Fruit fly (Drosophila melanogaster) whole organism, embryonic: Measurements from ENCODE around the gene Cpr67Fa1.

Source experiments
- Atf-2 ChIP-seq: fragments of 200-800 bp; sonication (Bioruptor generic); optimal IDR thresholded peaks from 2 replicates; lab custom pipeline; 2016; ENCODE audit warnings: missing biosample characterization, missing genetic modification characterization
- CG13287 ChIP-seq: fragments of 200-800 bp; sonication (Bioruptor generic); IDR thresholded peaks from 2 replicates; pipeline ENCODE4 v1.3.6; 2022; ENCODE audit warnings: missing biosample characterization, missing genetic modification characterization; ENCODE audit not compliant: partially characterized antibody
- CG13894 ChIP-seq: fragments of 200-800 bp; sonication (Bioruptor generic); optimal IDR thresholded peaks from 3 replicates; lab custom pipeline; 2018; ENCODE audit warnings: missing biosample characterization, mild to moderate bottlenecking, missing genetic modification characterization, moderate library complexity
- CG14441 ChIP-seq: fragments of 200-800 bp; sonication (Bioruptor generic); IDR thresholded peaks from 2 replicates; pipeline ENCODE4 v1.3.6; 2022; ENCODE audit warnings: missing biosample characterization, missing genetic modification characterization
- CG15479 ChIP-seq: fragments of 200-800 bp; sonication (Bioruptor generic); optimal IDR thresholded peaks from 3 replicates; lab custom pipeline; 2019; ENCODE audit warnings: missing biosample characterization, mild to moderate bottlenecking, missing genetic modification characterization, moderate library complexity
- CG15514 ChIP-seq: fragments of 200-800 bp; sonication (Bioruptor generic); optimal IDR thresholded peaks from 3 replicates; lab custom pipeline; 2017; ENCODE audit warnings: missing biosample characterization, missing genetic modification characterization, mild to moderate bottlenecking, moderate library complexity, missing genetic modification reagents
- CG17359 ChIP-seq: fragments of 200-800 bp; sonication (Bioruptor generic); optimal IDR thresholded peaks from 3 replicates; lab custom pipeline; 2018; ENCODE audit warnings: missing biosample characterization, mild to moderate bottlenecking, missing genetic modification characterization, moderate library complexity
- CG1792 ChIP-seq: fragments of 200-800 bp; sonication (Bioruptor generic); optimal IDR thresholded peaks from 2 replicates; lab custom pipeline; 2016; ENCODE audit warnings: missing biosample characterization, missing genetic modification characterization
- CG2712 ChIP-seq: fragments of 200-800 bp; optimal IDR thresholded peaks from 3 replicates; lab custom pipeline; 2019; ENCODE audit warnings: missing biosample characterization, mild to moderate bottlenecking, missing genetic modification characterization, moderate library complexity
- CG31441 ChIP-seq: fragments of 200-800 bp; sonication (Bioruptor generic); IDR thresholded peaks from 2 replicates; pipeline ENCODE4 v1.3.6; 2022; ENCODE audit warnings: missing biosample characterization, missing genetic modification characterization
- CG33557 ChIP-seq: fragments of 200-800 bp; sonication (Bioruptor generic); optimal IDR thresholded peaks from 2 replicates; lab custom pipeline; 2019; ENCODE audit warnings: missing biosample characterization, mild to moderate bottlenecking, missing genetic modification characterization, moderate library complexity
- CG4282 ChIP-seq: fragments of 200-800 bp; sonication (Bioruptor generic); optimal IDR thresholded peaks from 2 replicates; lab custom pipeline; 2016; ENCODE audit warnings: missing biosample characterization, missing genetic modification characterization
- CG7556 ChIP-seq: fragments of 200-800 bp; sonication (Bioruptor generic); optimal IDR thresholded peaks from 2 replicates; lab custom pipeline; 2017; ENCODE audit warnings: missing biosample characterization, mild to moderate bottlenecking, missing genetic modification characterization
- CG8924 ChIP-seq: fragments of 200-800 bp; optimal IDR thresholded peaks from 3 replicates; lab custom pipeline; 2019; ENCODE audit warnings: missing biosample characterization, mild to moderate bottlenecking, missing genetic modification characterization, moderate library complexity
- ERR ChIP-seq: fragments of 200-800 bp; sonication (Bioruptor generic); optimal IDR thresholded peaks from 2 replicates; lab custom pipeline; 2016; ENCODE audit warnings: missing biosample characterization, missing genetic modification characterization
- Stat92E ChIP-seq, 3 experiments: fragments of >200 bp in 2 of 3; fragments of 200-800 bp in 1 of 3; sonication (Bioruptor generic) in 1 of 3; optimal IDR thresholded peaks; 2 replicates each; lab custom pipeline; 2017 to 2019; ENCODE audit warnings: missing biosample characterization in 3 of 3, missing genetic modification characterization in 3 of 3, mild to moderate bottlenecking in 1 of 3, moderate library complexity in 1 of 3
- Trl ChIP-seq, 3 experiments: fragments of >200 bp in 2 of 3; fragments of 200-800 bp in 1 of 3; sonication (Bioruptor generic) in 1 of 3; optimal IDR thresholded peaks; 2 replicates in 1 of 3; 3 replicates in 2 of 3; lab custom pipeline; 2016 to 2017; ENCODE audit warnings: missing biosample characterization in 1 of 3, missing genetic modification characterization in 1 of 3
- Xrp1 ChIP-seq: fragments of 200-800 bp; sonication (Bioruptor generic); IDR thresholded peaks from 2 replicates; pipeline ENCODE4 v1.3.6; 2022; ENCODE audit warnings: missing biosample characterization, missing genetic modification characterization
- YL-1 ChIP-seq: fragments of 200-800 bp; sonication (Bioruptor generic); optimal IDR thresholded peaks from 3 replicates; lab custom pipeline; 2017; ENCODE audit warnings: missing biosample characterization, mild to moderate bottlenecking, missing genetic modification characterization
- abd-A ChIP-seq: fragments of 200-800 bp; sonication (Bioruptor generic); optimal IDR thresholded peaks from 3 replicates; lab custom pipeline; 2019; ENCODE audit warnings: missing biosample characterization, mild to moderate bottlenecking, missing genetic modification characterization, moderate library complexity
- chm ChIP-seq: fragments of 200-800 bp; sonication (Bioruptor generic); IDR thresholded peaks from 2 replicates; pipeline ENCODE4 v1.3.6; 2022; ENCODE audit warnings: missing biosample characterization, missing genetic modification characterization
- chn ChIP-seq: fragments of 200-800 bp; sonication (Bioruptor generic); optimal IDR thresholded peaks from 2 replicates; lab custom pipeline; 2016; ENCODE audit warnings: missing biosample characterization, missing genetic modification characterization
- corto ChIP-seq: fragments of 200-800 bp; sonication (Bioruptor generic); optimal IDR thresholded peaks from 2 replicates; lab custom pipeline; 2016; ENCODE audit warnings: missing biosample characterization, mild to moderate bottlenecking, missing genetic modification characterization, moderate library complexity
- crol ChIP-seq: fragments of 200-800 bp; sonication (Bioruptor generic); IDR thresholded peaks from 2 replicates; pipeline ENCODE4 v1.3.6; 2022; ENCODE audit warnings: missing biosample characterization, missing genetic modification characterization
- da ChIP-seq: fragments of 200-800 bp; sonication (Bioruptor generic); optimal IDR thresholded peaks from 2 replicates; lab custom pipeline; 2016; ENCODE audit warnings: missing biosample characterization, missing genetic modification characterization
- gcm ChIP-seq: fragments of 200-800 bp; sonication (Bioruptor generic); optimal IDR thresholded peaks from 2 replicates; lab custom pipeline; 2019; ENCODE audit warnings: missing biosample characterization, mild to moderate bottlenecking, missing genetic modification characterization, moderate library complexity
- gfzf ChIP-seq: fragments of 200-800 bp; sonication (Bioruptor generic); optimal IDR thresholded peaks from 2 replicates; lab custom pipeline; 2016; ENCODE audit warnings: missing biosample characterization, mild to moderate bottlenecking, missing genetic modification characterization, moderate library complexity
- her ChIP-seq: fragments of 200-800 bp; sonication (Bioruptor generic); optimal IDR thresholded peaks from 2 replicates; lab custom pipeline; 2016; ENCODE audit warnings: missing biosample characterization, missing genetic modification characterization
- kah ChIP-seq: fragments of 200-800 bp; sonication (Bioruptor generic); optimal IDR thresholded peaks from 2 replicates; lab custom pipeline; 2018; ENCODE audit warnings: missing biosample characterization, mild to moderate bottlenecking, missing genetic modification characterization
- kay ChIP-seq: fragments of 200-800 bp; sonication (Bioruptor generic); optimal IDR thresholded peaks from 2 replicates; lab custom pipeline; 2016; ENCODE audit warnings: missing biosample characterization, missing genetic modification characterization
- kni ChIP-seq: fragments of 200-800 bp; sonication (Bioruptor generic); optimal IDR thresholded peaks from 3 replicates; lab custom pipeline; 2017; ENCODE audit warnings: mild to moderate bottlenecking, missing biosample characterization, missing genetic modification reagents, missing genetic modification characterization
- lola ChIP-seq, 3 experiments: fragments of >200 bp in 2 of 3; fragments of 200-800 bp in 1 of 3; sonication (Bioruptor generic) in 1 of 3; optimal IDR thresholded peaks; 2 replicates each; lab custom pipeline; 2017 to 2019; ENCODE audit warnings: missing biosample characterization in 3 of 3, missing genetic modification characterization in 3 of 3, mild to moderate bottlenecking in 1 of 3, moderate library complexity in 1 of 3
- lov ChIP-seq, 2 experiments: fragments of 200-800 bp in 1 of 2; fragments of >200 bp in 1 of 2; sonication (Bioruptor generic) in 1 of 2; IDR thresholded peaks in 1 of 2; optimal IDR thresholded peaks in 1 of 2; 2 replicates in 1 of 2; 3 replicates in 1 of 2; pipeline versions ENCODE4 v1.3.6 to Lab custom; 2017 to 2022; ENCODE audit warnings: missing biosample characterization in 1 of 2, missing genetic modification characterization in 1 of 2
- mirr ChIP-seq: fragments of 200-800 bp; sonication (Bioruptor generic); optimal IDR thresholded peaks from 3 replicates; lab custom pipeline; 2018; ENCODE audit warnings: missing biosample characterization, mild to moderate bottlenecking, missing genetic modification characterization
- pnt ChIP-seq: fragments of 200-800 bp; sonication (Bioruptor generic); optimal IDR thresholded peaks from 3 replicates; lab custom pipeline; 2016; ENCODE audit warnings: missing biosample characterization, missing genetic modification characterization
- prd ChIP-seq, 3 experiments: fragments of >200 bp in 2 of 3; fragments of 200-800 bp in 1 of 3; sonication (Bioruptor generic) in 1 of 3; optimal IDR thresholded peaks in 2 of 3; IDR thresholded peaks in 1 of 3; 2 replicates in 2 of 3; 3 replicates in 1 of 3; pipeline versions ENCODE4 v1.3.6 to Lab custom; 2017 to 2022; ENCODE audit warnings: missing biosample characterization in 1 of 3, missing genetic modification characterization in 1 of 3
- pros ChIP-seq: fragments of 200-800 bp; sonication (Bioruptor generic); optimal IDR thresholded peaks from 3 replicates; lab custom pipeline; 2019; ENCODE audit warnings: missing biosample characterization, mild to moderate bottlenecking, missing genetic modification characterization, moderate library complexity
- pum ChIP-seq: fragments of 200-800 bp; sonication (Bioruptor generic); optimal IDR thresholded peaks from 2 replicates; lab custom pipeline; 2016; ENCODE audit warnings: missing biosample characterization, missing genetic modification characterization
- scrt ChIP-seq: fragments of 200-800 bp; sonication (Bioruptor generic); optimal IDR thresholded peaks from 2 replicates; lab custom pipeline; 2018; ENCODE audit warnings: missing biosample characterization, mild to moderate bottlenecking, missing genetic modification characterization, moderate library complexity
- sd ChIP-seq: fragments of 200-800 bp; sonication (Bioruptor generic); optimal IDR thresholded peaks from 3 replicates; lab custom pipeline; 2018; ENCODE audit warnings: missing biosample characterization, mild to moderate bottlenecking, missing genetic modification characterization, moderate library complexity
- sens ChIP-seq: fragments of 200-800 bp; sonication (Bioruptor generic); peaks from one replicate; lab custom pipeline; 2016; ENCODE audit warnings: missing biosample characterization, missing genetic modification characterization
- sr ChIP-seq: fragments of 200-800 bp; sonication (Bioruptor generic); IDR thresholded peaks from 3 replicates; pipeline ENCODE4 v1.3.6; 2022; ENCODE audit warnings: missing biosample characterization, missing genetic modification characterization
- sug ChIP-seq: fragments of 200-800 bp; optimal IDR thresholded peaks from 2 replicates; lab custom pipeline; 2019; ENCODE audit warnings: missing biosample characterization, mild to moderate bottlenecking, missing genetic modification characterization, moderate library complexity
- trem ChIP-seq: fragments of 200-800 bp; optimal IDR thresholded peaks from 3 replicates; lab custom pipeline; 2019; ENCODE audit warnings: missing biosample characterization, mild to moderate bottlenecking, missing genetic modification characterization, moderate library complexity
- ttk ChIP-seq: fragments of 200-800 bp; sonication (Bioruptor generic); IDR thresholded peaks from 2 replicates; pipeline ENCODE4 v2.1.2; 2022; ENCODE audit warnings: missing biosample characterization, missing genetic modification characterization
- zf30C ChIP-seq: fragments of 200-800 bp; sonication (Bioruptor generic); optimal IDR thresholded peaks from 3 replicates; lab custom pipeline; 2018; ENCODE audit warnings: missing biosample characterization, mild to moderate bottlenecking, missing genetic modification characterization

Gene Cpr67Fa1

dm6 chr3L:10860042-10860643 lies 29.6 kb upstream of the Cpr67Fa1 start (continued):
- TF ChIP-seq CG15479 (GFP tag; lab: Kevin White, UChicago) (peak; percentile 8), lola (GFP tag; optimal IDR thresholded peaks at IDR 0.05; lab: Kevin White, UChicago) (peak in 1 of 3 experiments; percentile 4), zf30C (peak; percentile 0), pros (GFP tag; lab: Kevin White, UChicago) (peak; percentile 62), CG14441 (peak; percentile 21; the same call in 1 of the 2 replicates), CG1792 (GFP tag; lab: Kevin White, UChicago) (no peak), chm (GFP tag; lab: Robert Waterston, UW) (peak; percentile 75; the same call in 1 of the 2 replicates), da (no peak), CG13287 (GFP tag; lab: Robert Waterston, UW) (peak; percentile 7; the same call in 1 of the 2 replicates), kay (no peak), CG31441 (GFP tag; lab: Robert Waterston, UW) (0 out of 2 replicates have a peak, but pooled peaks have one; percentile 19), sens (GFP tag; lab: Kevin White, UChicago) (peak; percentile 70), gfzf (GFP tag; lab: Kevin White, UChicago) (no peak), ttk (GFP tag; lab: Robert Waterston, UW) (0 out of 2 replicates have a peak, but pooled peaks have one; percentile 19), sd (tag; lab: Kevin White, UChicago) (peak; percentile 74), YL-1 (GFP tag; lab: Kevin White, UChicago) (no peak), crol (peak; percentile 21; the same call in 1 of the 2 replicates), Stat92E (GFP tag; optimal IDR thresholded peaks at IDR 0.05; lab: Kevin White, UChicago) (peak in 1 of 3 experiments; percentile 83), sr (GFP tag; lab: Robert Waterston, UW) (peak; percentile 68; the same call in 2 of the 3 replicates), trem (tag; lab: Kevin White, UChicago) (peak; percentile 2), CG7556 (GFP tag; lab: Kevin White, UChicago) (peak; percentile 11), scrt (GFP tag; lab: Kevin White, UChicago) (no peak), pnt (GFP tag; lab: Kevin White, UChicago) (no peak), sug (tag; lab: Kevin White, UChicago) (peak; percentile 46), CG17359 (tag; lab: Kevin White, UChicago) (no peak), CG2712 (tag; lab: Kevin White, UChicago) (peak; percentile 11), kni (GFP tag; lab: Kevin White, UChicago) (peak; percentile 81), Atf-2 (GFP tag; lab: Kevin White, UChicago) (no peak), gcm (GFP tag; lab: Kevin White, UChicago) (peak; percentile 35), her (GFP tag; lab: Kevin White, UChicago) (peak; percentile 47), abd-A (peak; percentile 67), prd (optimal IDR thresholded peaks at IDR 0.05; lab: Kevin White, UChicago) (no peak), prd (GFP tag; IDR thresholded peaks at IDR 0.05; lab: Robert Waterston, UW) (peak; percentile 4; the same call in 1 of the 3 replicates), CG13894 (peak; percentile 74), CG33557 (GFP tag; lab: Kevin White, UChicago) (peak; percentile 5), CG8924 (tag; lab: Kevin White, UChicago) (peak; percentile 23), pum (no peak), kah (GFP tag; lab: Kevin White, UChicago) (peak; percentile 41), ERR (peak; percentile 28), Trl (optimal IDR thresholded peaks at IDR 0.05; lab: Kevin White, UChicago) (peak; percentile 9 to 22), Trl (GFP tag; optimal IDR thresholded peaks at IDR 0.05; lab: Kevin White, UChicago) (no peak), lov (optimal IDR thresholded peaks at IDR 0.05; lab: Kevin White, UChicago) (no peak), lov (GFP tag; IDR thresholded peaks at IDR 0.05; lab: Robert Waterston, UW) (0 out of 3 replicates have a peak, but pooled peaks have one; percentile 58), CG15514 (GFP tag; lab: Kevin White, UChicago) (peak; percentile 12), corto (GFP tag; lab: Kevin White, UChicago) (no peak), mirr (peak; percentile 40), Xrp1 (GFP tag; lab: Robert Waterston, UW) (0 out of 2 replicates have a peak, but pooled peaks have one; percentile 31), chn (GFP tag; lab: Kevin White, UChicago) (peak; percentile 33), CG4282 (GFP tag; lab: Kevin White, UChicago) (peak; percentile 19)
